Fruit fly (Drosophila melanogaster): ENCODE results near the gene CG13917.

- TF ChIP-seq cic (GFP tag; optimal IDR thresholded peaks at IDR 0.05) (no peak), Mnt (GFP tag; optimal IDR thresholded peaks at IDR 0.05) (no peak), CG5204 (GFP tag; optimal IDR thresholded peaks at IDR 0.05) (no peak), CG14711 (tag; optimal IDR thresholded peaks at IDR 0.05) (no peak), CG33017 (tag; optimal IDR thresholded peaks at IDR 0.05) (no peak), tj (GFP tag; optimal IDR thresholded peaks at IDR 0.05) (no peak), Clk (GFP tag; optimal IDR thresholded peaks at IDR 0.05) (no peak), CG12768 (GFP tag; optimal IDR thresholded peaks at IDR 0.05) (no peak), kay (GFP tag; ENCODE audit: borderline replicate concordance) (no peak), Crg-1 (GFP tag; optimal IDR thresholded peaks at IDR 0.05) (no peak), Hr96 (GFP tag; optimal IDR thresholded peaks at IDR 0.05) (no peak)
Measured at dm6 chr3L:1636886-1637285, 60.4 kb downstream of the CG13917 start.
